Worm (Caenorhabditis elegans): ENCODE measurements around the gene phf-14.

- TF ChIP-seq him-1 (tag; optimal IDR thresholded peaks at IDR 0.05) (no peak), W03F9.2 (tag; optimal IDR thresholded peaks at IDR 0.05) (no peak), dao-5 (tag; optimal IDR thresholded peaks at IDR 0.05) (no peak)
Measured at ce11 chrV:17928128-17928527, 56.9 kb downstream of the phf-14 start.

Measured in whole organism, L4/young adult.